Fruit fly (Drosophila melanogaster) whole organism, adult: ENCODE measurements around the gene Rpn12R.

Source experiments
- CG11617 ChIP-seq: fragments of 200-800 bp; sonication (Bioruptor generic); optimal IDR thresholded peaks from 2 replicates; lab custom pipeline; 2017; ENCODE audit warnings: mild to moderate bottlenecking, missing biosample characterization, missing genetic modification reagents, missing genetic modification characterization
- CG12768 ChIP-seq: fragments of 200-800 bp; sonication (Bioruptor generic); optimal IDR thresholded peaks from 2 replicates; lab custom pipeline; 2017; ENCODE audit warnings: missing biosample characterization, missing genetic modification characterization, mild to moderate bottlenecking, moderate library complexity, missing genetic modification reagents
- CG14711 ChIP-seq: fragments of 200-800 bp; sonication (Bioruptor generic); optimal IDR thresholded peaks from 2 replicates; lab custom pipeline; 2018; ENCODE audit warnings: missing biosample characterization, mild to moderate bottlenecking, missing genetic modification characterization, moderate library complexity
- CG1620 ChIP-seq: fragments of 200-800 bp; sonication (Bioruptor generic); optimal IDR thresholded peaks from 2 replicates; lab custom pipeline; 2016; ENCODE audit warnings: missing biosample characterization, missing genetic modification characterization
- CG33017 ChIP-seq: fragments of 200-800 bp; sonication (Bioruptor generic); optimal IDR thresholded peaks from 2 replicates; lab custom pipeline; 2018; ENCODE audit warnings: missing biosample characterization, mild to moderate bottlenecking, missing genetic modification characterization, moderate library complexity
- CG5204 ChIP-seq: fragments of 200-800 bp; sonication (Bioruptor generic); optimal IDR thresholded peaks from 2 replicates; lab custom pipeline; 2016; ENCODE audit warnings: missing biosample characterization, missing genetic modification characterization
- CG7045 ChIP-seq: fragments of 200-800 bp; sonication (Bioruptor generic); optimal IDR thresholded peaks from 2 replicates; lab custom pipeline; 2017; ENCODE audit warnings: missing biosample characterization, mild to moderate bottlenecking, missing genetic modification characterization
- CG7101 ChIP-seq: fragments of 200-800 bp; sonication (Bioruptor generic); optimal IDR thresholded peaks from 2 replicates; lab custom pipeline; 2018; ENCODE audit warnings: missing biosample characterization, mild to moderate bottlenecking, missing genetic modification characterization, moderate library complexity
- Clk ChIP-seq: fragments of 200-800 bp; sonication (Bioruptor generic); optimal IDR thresholded peaks from 2 replicates; lab custom pipeline; 2017; ENCODE audit warnings: missing biosample characterization, missing genetic modification characterization
- Crg-1 ChIP-seq: fragments of 200-800 bp; sonication (Bioruptor generic); optimal IDR thresholded peaks from 2 replicates; lab custom pipeline; 2016; ENCODE audit warnings: missing biosample characterization, missing genetic modification characterization
- Hr96 ChIP-seq: fragments of 200-800 bp; sonication (Bioruptor generic); optimal IDR thresholded peaks from 2 replicates; lab custom pipeline; 2016; ENCODE audit warnings: missing biosample characterization, missing genetic modification characterization
- Mnt ChIP-seq: fragments of 200-800 bp; sonication (Bioruptor generic); optimal IDR thresholded peaks from 2 replicates; lab custom pipeline; 2016; ENCODE audit warnings: missing biosample characterization, mild to moderate bottlenecking, missing genetic modification characterization
- bab1 ChIP-seq: fragments of 200-800 bp; sonication (Bioruptor generic); optimal IDR thresholded peaks from 3 replicates; lab custom pipeline; 2019; ENCODE audit warnings: missing biosample characterization, mild to moderate bottlenecking, missing genetic modification characterization, moderate library complexity
- cic ChIP-seq: fragments of 200-800 bp; sonication (Bioruptor generic); optimal IDR thresholded peaks from 2 replicates; lab custom pipeline; 2017; ENCODE audit warnings: missing biosample characterization, mild to moderate bottlenecking, missing genetic modification characterization, moderate library complexity
- cnc ChIP-seq, 2 experiments: fragments of >200 bp; optimal IDR thresholded peaks; 2 replicates each; lab custom pipeline; 2017
- kay ChIP-seq: fragments of 200-800 bp; sonication (Bioruptor generic); peaks from one replicate; lab custom pipeline; 2016; ENCODE audit warnings: missing biosample characterization, missing genetic modification characterization, borderline replicate concordance
- ovo ChIP-seq: fragments of 200-800 bp; sonication (Bioruptor generic); optimal IDR thresholded peaks from 2 replicates; lab custom pipeline; 2016; ENCODE audit warnings: missing biosample characterization, missing genetic modification characterization
- pad ChIP-seq: fragments of 200-800 bp; sonication (Bioruptor generic); optimal IDR thresholded peaks from 3 replicates; lab custom pipeline; 2017; ENCODE audit warnings: missing biosample characterization, missing genetic modification characterization, mild to moderate bottlenecking, moderate library complexity, missing genetic modification reagents
- tj ChIP-seq: fragments of 200-800 bp; sonication (Bioruptor generic); optimal IDR thresholded peaks from 3 replicates; lab custom pipeline; 2017; ENCODE audit warnings: missing biosample characterization, mild to moderate bottlenecking, missing genetic modification characterization, moderate library complexity
- toe ChIP-seq: fragments of 200-800 bp; sonication (Bioruptor generic); optimal IDR thresholded peaks from 2 replicates; lab custom pipeline; 2016; ENCODE audit warnings: missing biosample characterization, missing genetic modification characterization

The Rpn12R gene

DNA sequence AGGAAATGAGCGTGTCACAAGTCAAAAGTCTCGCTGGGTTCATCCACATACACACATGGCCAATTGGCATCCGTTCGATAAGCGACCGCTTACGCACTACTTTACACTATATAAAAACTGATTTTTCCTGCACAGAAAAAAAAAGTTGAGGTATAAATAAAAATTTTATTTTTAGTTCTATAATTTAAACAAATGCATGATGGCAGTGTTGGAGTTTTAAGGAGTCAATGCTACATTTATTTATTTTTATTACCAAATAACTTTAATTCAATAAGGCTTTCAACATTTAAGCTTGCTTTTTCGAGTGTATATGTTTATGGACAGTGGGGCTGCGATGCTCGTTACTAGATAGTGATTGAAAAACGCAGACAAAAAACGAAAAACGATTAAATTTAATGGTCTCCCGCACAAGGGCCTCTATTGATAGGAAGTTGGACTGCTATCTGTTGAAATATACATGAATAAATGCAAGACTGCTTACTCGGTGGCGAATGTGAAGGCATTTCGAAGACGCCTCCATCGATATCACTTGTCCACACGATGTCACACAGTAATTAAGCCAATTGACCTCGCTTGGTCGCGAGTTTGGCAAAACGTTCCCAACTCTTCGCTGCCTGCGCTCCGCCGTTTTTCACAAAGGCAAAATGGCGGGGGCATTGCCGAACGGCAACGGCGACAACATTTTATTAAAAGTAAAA, 30.6 kb downstream of the Rpn12R start:
- TF ChIP-seq ovo (GFP tag; lab: Kevin White, UChicago) (no peak), kay (peak; percentile 61), CG1620 (GFP tag; lab: Kevin White, UChicago) (no peak), tj (GFP tag; lab: Kevin White, UChicago) (no peak), Mnt (GFP tag; lab: Kevin White, UChicago) (no peak), cnc (optimal IDR thresholded peaks at IDR 0.05; lab: Kevin White, UChicago) (no peak), Hr96 (GFP tag; lab: Kevin White, UChicago) (no peak), bab1 (GFP tag; lab: Kevin White, UChicago) (no peak), CG12768 (GFP tag; lab: Kevin White, UChicago) (peak; percentile 18), cic (GFP tag; lab: Kevin White, UChicago) (no peak), CG5204 (GFP tag; lab: Kevin White, UChicago) (no peak), CG14711 (tag; lab: Kevin White, UChicago) (peak; percentile 25), toe (GFP tag; lab: Kevin White, UChicago) (no peak), CG7101 (tag; lab: Kevin White, UChicago) (peak; percentile 18), CG33017 (tag; lab: Kevin White, UChicago) (peak; percentile 34), CG7045 (GFP tag; lab: Kevin White, UChicago) (no peak), Clk (GFP tag; lab: Kevin White, UChicago) (no peak), Crg-1 (GFP tag; lab: Kevin White, UChicago) (no peak), pad (no peak), CG11617 (GFP tag; lab: Kevin White, UChicago) (no peak)

DNA sequence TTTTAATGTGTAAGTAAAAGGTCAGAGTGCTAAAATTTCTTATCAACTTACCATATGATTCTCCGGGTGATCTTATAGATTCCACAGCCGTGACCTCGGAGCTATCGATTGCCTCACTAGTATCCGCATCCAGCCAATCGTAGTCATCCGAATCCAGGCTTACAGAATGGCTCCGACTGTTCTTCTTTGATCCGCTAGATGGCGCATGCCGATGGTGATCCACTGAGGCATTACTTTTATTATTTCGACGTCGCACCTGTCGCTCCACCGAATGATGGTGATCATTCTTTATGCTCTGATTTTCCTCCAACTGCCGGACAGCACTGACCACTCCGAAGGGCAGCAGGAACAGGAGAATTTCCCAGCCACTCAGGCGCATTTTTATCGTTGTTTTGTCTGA, 31.2 kb downstream of the Rpn12R start:
- no peak for TF ChIP-seq CG7101 (tag; lab: Kevin White, UChicago)
- no peak for TF ChIP-seq bab1 (GFP tag; lab: Kevin White, UChicago)
- no peak for TF ChIP-seq CG5204 (GFP tag; lab: Kevin White, UChicago)
- TF ChIP-seq Hr96 (GFP tag; lab: Kevin White, UChicago) = no peak
- TF ChIP-seq Mnt (GFP tag; lab: Kevin White, UChicago) = no peak
- no peak for TF ChIP-seq CG14711 (tag; lab: Kevin White, UChicago)
- TF ChIP-seq ovo (GFP tag; lab: Kevin White, UChicago) = no peak
- no peak for TF ChIP-seq Crg-1 (GFP tag; lab: Kevin White, UChicago)
- TF ChIP-seq tj (GFP tag; lab: Kevin White, UChicago) = no peak
- no peak for TF ChIP-seq kay
- no peak for TF ChIP-seq toe (GFP tag; lab: Kevin White, UChicago)
- TF ChIP-seq CG7045 (GFP tag; lab: Kevin White, UChicago) = no peak
- TF ChIP-seq CG1620 (GFP tag; lab: Kevin White, UChicago) = no peak
- no peak for TF ChIP-seq CG11617 (GFP tag; lab: Kevin White, UChicago)

DNA sequence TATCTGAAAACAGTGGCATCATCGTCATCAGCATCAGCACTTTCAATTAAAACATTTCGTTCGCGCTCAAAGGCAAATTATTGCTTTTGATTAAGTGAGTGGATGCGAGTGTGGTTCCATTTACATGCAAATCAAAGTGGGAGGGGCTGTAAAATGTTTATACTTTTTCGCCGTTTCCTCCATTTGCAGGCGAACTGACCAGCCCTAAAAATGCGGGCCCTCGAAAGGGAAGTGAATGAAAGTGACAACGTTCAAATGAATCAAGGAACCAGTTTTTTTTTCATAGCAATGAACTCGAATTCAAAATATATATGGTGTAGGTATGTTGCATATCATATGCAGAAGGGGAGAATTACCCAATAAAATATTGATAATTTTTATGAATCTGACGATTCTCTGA, 31.8 kb downstream of the Rpn12R start:
- TF ChIP-seq pad (no peak), Hr96 (GFP tag; lab: Kevin White, UChicago) (no peak), CG1620 (GFP tag; lab: Kevin White, UChicago) (no peak)

DNA sequence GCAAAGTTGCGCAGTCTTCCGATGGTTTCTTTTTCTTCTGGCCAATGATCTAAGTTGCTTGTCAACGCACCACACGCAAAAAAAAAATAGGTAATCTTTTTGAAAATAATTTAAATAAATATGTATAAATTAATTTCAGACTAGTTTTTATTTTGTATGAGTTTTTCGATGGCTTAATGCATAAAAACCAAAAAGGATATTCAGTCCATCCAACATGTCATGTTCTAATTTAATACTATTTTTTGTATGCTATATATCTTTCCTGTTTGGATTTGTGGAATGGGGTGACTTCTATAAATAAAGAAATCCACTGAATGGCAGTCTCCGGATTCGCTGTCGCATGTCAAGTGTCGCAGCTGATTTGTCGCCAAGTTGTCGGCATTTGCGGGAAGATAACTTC, 32.7 kb downstream of the Rpn12R start:
- TF ChIP-seq CG7045 (GFP tag; lab: Kevin White, UChicago) (no peak), Clk (GFP tag; lab: Kevin White, UChicago) (no peak), CG7101 (tag; lab: Kevin White, UChicago) (no peak), CG1620 (GFP tag; lab: Kevin White, UChicago) (no peak), ovo (GFP tag; lab: Kevin White, UChicago) (no peak), Mnt (GFP tag; lab: Kevin White, UChicago) (no peak), CG14711 (tag; lab: Kevin White, UChicago) (no peak), Hr96 (GFP tag; lab: Kevin White, UChicago) (no peak), CG33017 (tag; lab: Kevin White, UChicago) (no peak), CG12768 (GFP tag; lab: Kevin White, UChicago) (no peak)

- TF ChIP-seq cic (GFP tag; lab: Kevin White, UChicago) (no peak), CG14711 (tag; lab: Kevin White, UChicago) (no peak), CG1620 (GFP tag; lab: Kevin White, UChicago) (no peak), Mnt (GFP tag; lab: Kevin White, UChicago) (no peak), kay (no peak), bab1 (GFP tag; lab: Kevin White, UChicago) (no peak), CG11617 (GFP tag; lab: Kevin White, UChicago) (no peak), ovo (GFP tag; lab: Kevin White, UChicago) (no peak), CG12768 (GFP tag; lab: Kevin White, UChicago) (no peak), Hr96 (GFP tag; lab: Kevin White, UChicago) (no peak), CG5204 (GFP tag; lab: Kevin White, UChicago) (no peak), Clk (GFP tag; lab: Kevin White, UChicago) (no peak), CG7045 (GFP tag; lab: Kevin White, UChicago) (no peak), toe (GFP tag; lab: Kevin White, UChicago) (no peak), tj (GFP tag; lab: Kevin White, UChicago) (no peak)
Observed at dm6 chr3L:15007271-15007948, 35.0 kb downstream of the Rpn12R start.
